Worm (Caenorhabditis elegans): ENCODE results near the gene sec-5.

- TF ChIP-seq him-1 (tag; optimal IDR thresholded peaks at IDR 0.05) (no peak), dao-5 (tag; optimal IDR thresholded peaks at IDR 0.05) (no peak), W03F9.2 (tag; optimal IDR thresholded peaks at IDR 0.05) (no peak)
Measured at ce11 chrII:9154339-9154738, 22.6 kb downstream of the sec-5 start.

Data from whole organism, L4/young adult.